Fruit fly (Drosophila melanogaster) whole organism, wandering third instar larva: ENCODE measurements around the gene CG46397.

Experiments used
- Abd-B ChIP-seq: fragments of >200 bp; optimal IDR thresholded peaks from 2 replicates; lab custom pipeline; 2017; ENCODE audit warnings: missing biosample characterization, missing genetic modification characterization
- CG32264 ChIP-seq: fragments of 200-800 bp; sonication (Bioruptor generic); optimal IDR thresholded peaks from 2 replicates; lab custom pipeline; 2016; ENCODE audit warnings: missing biosample characterization, missing genetic modification characterization
- CG9705 ChIP-seq: fragments of 200-800 bp; sonication (Bioruptor generic); optimal IDR thresholded peaks from 2 replicates; lab custom pipeline; 2018; ENCODE audit warnings: missing biosample characterization, mild to moderate bottlenecking, missing genetic modification characterization
- CrebA ChIP-seq: fragments of 200-800 bp; sonication (Bioruptor generic); optimal IDR thresholded peaks from 2 replicates; lab custom pipeline; 2016; ENCODE audit warnings: missing biosample characterization, mild to moderate bottlenecking, missing genetic modification characterization, borderline replicate concordance
- Dfd ChIP-seq: fragments of >200 bp; optimal IDR thresholded peaks from 2 replicates; lab custom pipeline; 2017; ENCODE audit warnings: missing biosample characterization, missing genetic modification characterization
- Dif ChIP-seq: fragments of 200-275, 200-300 bp; sonication (Bioruptor generic); optimal IDR thresholded peaks from 2 replicates; lab custom pipeline; 2018; ENCODE audit warnings: missing biosample characterization, missing genetic modification characterization; ENCODE audit not compliant: partially characterized antibody
- GATAd ChIP-seq: sonication (Bioruptor generic); optimal IDR thresholded peaks from 2 replicates; lab custom pipeline; 2016; ENCODE audit warnings: missing biosample characterization, missing genetic modification characterization
- HLH106 ChIP-seq: fragments of 200-800 bp; optimal IDR thresholded peaks from 3 replicates; lab custom pipeline; 2019; ENCODE audit warnings: missing biosample characterization, mild to moderate bottlenecking, missing genetic modification characterization, moderate library complexity
- Hnf4 ChIP-seq: fragments of 200-800 bp; sonication (Bioruptor generic); optimal IDR thresholded peaks from 2 replicates; lab custom pipeline; 2016; ENCODE audit warnings: missing biosample characterization, mild to moderate bottlenecking, missing genetic modification characterization
- Hr78 ChIP-seq: fragments of >200 bp; optimal IDR thresholded peaks from 2 replicates; lab custom pipeline; 2017; ENCODE audit warnings: missing biosample characterization, missing genetic modification characterization
- Hr83 ChIP-seq: fragments of 200-300 bp; sonication (Bioruptor generic); optimal IDR thresholded peaks from 2 replicates; lab custom pipeline; 2016; ENCODE audit warnings: missing biosample characterization, mild to moderate bottlenecking, missing genetic modification characterization, moderate library complexity; ENCODE audit not compliant: poor library complexity, severe bottlenecking
- Jra ChIP-seq: sonication (Bioruptor generic); optimal IDR thresholded peaks from 2 replicates; lab custom pipeline; 2016; ENCODE audit warnings: missing biosample characterization, missing genetic modification characterization
- Mio ChIP-seq: sonication (Bioruptor generic); optimal IDR thresholded peaks from 2 replicates; lab custom pipeline; 2016; ENCODE audit warnings: missing biosample characterization, missing genetic modification characterization
- Myc ChIP-seq: fragments of >200 bp; optimal IDR thresholded peaks from 2 replicates; lab custom pipeline; 2017
- N ChIP-seq: fragments of >200 bp; optimal IDR thresholded peaks from 2 replicates; lab custom pipeline; 2018; ENCODE audit warnings: missing biosample characterization, missing external identifiers, missing genetic modification characterization
- OdsH ChIP-seq: fragments of 200-800 bp; sonication (Bioruptor generic); optimal IDR thresholded peaks from 2 replicates; lab custom pipeline; 2016; ENCODE audit warnings: missing biosample characterization, mild to moderate bottlenecking, missing genetic modification characterization
- Rel ChIP-seq, 2 experiments: fragments of 200-800 bp; sonication (Bioruptor generic) in 1 of 2; optimal IDR thresholded peaks; 2 replicates in 1 of 2; 3 replicates in 1 of 2; lab custom pipeline; 2016 to 2019; ENCODE audit warnings: mild to moderate bottlenecking in 2 of 2, missing biosample characterization in 2 of 2, missing genetic modification characterization in 2 of 2, moderate library complexity in 1 of 2
- Sp1 ChIP-seq: fragments of 200-800 bp; sonication (Bioruptor generic); optimal IDR thresholded peaks from 3 replicates; lab custom pipeline; 2019; ENCODE audit warnings: missing biosample characterization, mild to moderate bottlenecking, missing genetic modification characterization, moderate library complexity
- Vsx2 ChIP-seq: fragments of 200-300, 225-300 bp; sonication (Bioruptor generic); optimal IDR thresholded peaks from 2 replicates; lab custom pipeline; 2018; ENCODE audit warnings: missing biosample characterization, missing genetic modification characterization; ENCODE audit not compliant: partially characterized antibody
- br ChIP-seq: fragments of 200-800 bp; sonication (Bioruptor generic); optimal IDR thresholded peaks from 2 replicates; lab custom pipeline; 2016; ENCODE audit warnings: missing biosample characterization, missing genetic modification characterization
- brk ChIP-seq: fragments of 200-800 bp; sonication (Bioruptor generic); optimal IDR thresholded peaks from 2 replicates; lab custom pipeline; 2016; ENCODE audit warnings: missing biosample characterization, mild to moderate bottlenecking, missing genetic modification characterization
- dl ChIP-seq, 2 experiments: fragments of 175-275, 200-275 bp in 1 of 2; fragments of 200-275 bp in 1 of 2; sonication (Bioruptor generic); optimal IDR thresholded peaks; lab custom pipeline; 2018; ENCODE audit warnings: mild to moderate bottlenecking in 2 of 2, missing biosample characterization in 2 of 2, missing genetic modification characterization in 2 of 2, moderate library complexity in 2 of 2; ENCODE audit not compliant: partially characterized antibody in 2 of 2, insufficient read depth in 1 of 2
- dmrt93B ChIP-seq: fragments of 200-800 bp; sonication (Bioruptor generic); optimal IDR thresholded peaks from 2 replicates; lab custom pipeline; 2018; ENCODE audit warnings: missing biosample characterization, mild to moderate bottlenecking, missing genetic modification characterization
- dsf ChIP-seq: sonication (Bioruptor generic); optimal IDR thresholded peaks from 2 replicates; lab custom pipeline; 2016; ENCODE audit warnings: missing biosample characterization, missing genetic modification characterization, borderline replicate concordance
- ey ChIP-seq: fragments of 200-800 bp; sonication (Bioruptor generic); optimal IDR thresholded peaks from 2 replicates; lab custom pipeline; 2016; ENCODE audit warnings: missing biosample characterization, missing genetic modification characterization
- foxo ChIP-seq, 2 experiments: fragments of 200-800 bp; sonication (Bioruptor generic); optimal IDR thresholded peaks; 2 replicates in 1 of 2; 3 replicates in 1 of 2; lab custom pipeline; 2016 to 2017; ENCODE audit warnings: missing biosample characterization in 2 of 2, missing genetic modification characterization in 2 of 2
- fru ChIP-seq: fragments of 200-800 bp; sonication (Bioruptor generic); optimal IDR thresholded peaks from 3 replicates; lab custom pipeline; 2016; ENCODE audit warnings: missing biosample characterization, mild to moderate bottlenecking, missing genetic modification characterization
- h ChIP-seq: fragments of 200-800 bp; sonication (Bioruptor generic); optimal IDR thresholded peaks from 3 replicates; lab custom pipeline; 2016; ENCODE audit warnings: missing biosample characterization, mild to moderate bottlenecking, missing genetic modification characterization
- jim ChIP-seq: fragments of 175-275, 200-325 bp; sonication (Bioruptor generic); optimal IDR thresholded peaks from 2 replicates; lab custom pipeline; 2016; ENCODE audit warnings: missing biosample characterization, mild to moderate bottlenecking, missing genetic modification characterization
- lola ChIP-seq: fragments of >200 bp; optimal IDR thresholded peaks from 2 replicates; lab custom pipeline; 2017; ENCODE audit warnings: missing biosample characterization, missing genetic modification characterization
- pan ChIP-seq: fragments of >200 bp; optimal IDR thresholded peaks from 2 replicates; lab custom pipeline; 2017
- psq ChIP-seq: fragments of 200-800 bp; sonication (Bioruptor generic); optimal IDR thresholded peaks from 3 replicates; lab custom pipeline; 2017; ENCODE audit warnings: missing biosample characterization, mild to moderate bottlenecking, missing genetic modification characterization, moderate library complexity
- rgr ChIP-seq: fragments of 200-800 bp; sonication (Bioruptor generic); optimal IDR thresholded peaks from 3 replicates; lab custom pipeline; 2016; ENCODE audit warnings: missing biosample characterization, mild to moderate bottlenecking, missing genetic modification characterization
- sage ChIP-seq: fragments of 200-800 bp; sonication (Bioruptor generic); optimal IDR thresholded peaks from 2 replicates; lab custom pipeline; 2016; ENCODE audit warnings: missing biosample characterization, mild to moderate bottlenecking, missing genetic modification characterization
- sv ChIP-seq: fragments of 200-800 bp; sonication (Bioruptor generic); optimal IDR thresholded peaks from 3 replicates; lab custom pipeline; 2016; ENCODE audit warnings: missing biosample characterization, missing genetic modification characterization
- tai ChIP-seq: sonication (Bioruptor generic); optimal IDR thresholded peaks from 2 replicates; lab custom pipeline; 2016; ENCODE audit warnings: missing biosample characterization, missing genetic modification characterization
- usp ChIP-seq: fragments of >200 bp; optimal IDR thresholded peaks from 2 replicates; lab custom pipeline; 2017; ENCODE audit warnings: missing biosample characterization, missing genetic modification characterization
- woc ChIP-seq: sonication (Bioruptor generic); optimal IDR thresholded peaks from 2 replicates; lab custom pipeline; 2016; ENCODE audit warnings: missing biosample characterization, mild to moderate bottlenecking, missing genetic modification characterization

The CG46397 gene

DNA sequence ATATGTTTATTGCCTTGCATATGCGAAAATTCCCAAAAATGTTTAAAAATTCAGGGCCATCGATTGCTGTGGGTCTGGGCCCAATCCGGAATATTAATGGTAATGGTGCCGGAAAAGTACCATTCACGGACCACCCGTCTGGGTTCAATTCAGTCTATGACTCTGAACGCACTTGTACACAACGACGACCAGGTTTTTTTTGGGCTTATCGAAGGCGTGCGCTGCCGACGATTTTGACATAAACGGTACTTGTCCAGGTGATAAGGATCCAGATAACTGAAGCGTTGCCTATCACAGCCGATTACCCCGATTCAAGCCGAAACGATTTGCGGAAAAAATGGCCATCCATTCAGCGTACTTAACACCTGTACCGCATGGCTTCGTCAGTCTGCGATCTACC is 44.5 kb downstream of the CG46397 start, which contains the start of gene CG9555:
Gene CG9555, plus strand, starts transcription at position 153 of the 400 bp plus-strand sequence.
- TF ChIP-seq Myc (lab: Kevin White, UChicago) (no peak), Rel (GFP tag; optimal IDR thresholded peaks at IDR 0.05; lab: Kevin White, UChicago) (no peak), Rel (tag; optimal IDR thresholded peaks at IDR 0.05; lab: Kevin White, UChicago) (peak; percentile 86), h (peak; percentile 92)

DNA sequence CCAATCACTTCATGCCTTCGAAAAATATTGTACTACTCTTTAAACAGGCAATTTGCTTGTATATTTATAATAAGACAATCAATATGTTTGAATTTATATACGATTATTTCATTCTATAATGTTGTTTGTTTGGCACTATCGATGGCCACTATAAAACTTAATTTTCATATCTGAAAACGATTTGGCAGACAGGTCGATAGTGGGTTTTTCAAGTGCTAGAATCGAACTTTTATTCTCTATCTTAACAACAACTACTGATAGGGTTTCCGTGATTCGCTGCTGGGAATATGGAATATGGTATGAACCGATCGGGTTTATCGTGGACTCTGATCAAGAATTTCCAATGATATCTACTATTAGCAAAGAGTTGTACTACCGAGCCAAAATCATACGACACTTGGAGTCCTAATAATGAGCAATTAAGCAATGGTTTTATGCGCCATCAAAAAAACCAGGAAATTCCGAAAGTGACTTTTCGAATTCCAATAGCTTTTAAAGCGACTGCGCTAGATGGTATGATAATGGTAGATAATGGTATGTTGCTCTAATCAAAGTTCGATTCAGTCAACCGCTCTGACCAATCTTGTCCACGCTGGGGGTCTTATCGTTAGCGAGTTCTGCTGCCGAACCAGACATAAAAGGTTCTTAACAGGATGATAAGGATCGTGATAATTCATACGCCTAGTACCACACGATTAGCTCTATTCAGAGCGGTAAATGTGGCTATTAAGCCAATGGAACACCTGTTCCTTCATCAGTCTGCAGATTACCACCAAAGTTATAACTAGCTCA is 46.8 kb downstream of the CG46397 start, which contains the start of gene CG17906:
Gene CG17906, plus strand, starts transcription at position 742 of the 792 bp plus-strand sequence.
- TF ChIP-seq GATAd = no peak
- no peak for TF ChIP-seq dmrt93B (GFP tag; lab: Kevin White, UChicago)
- TF ChIP-seq tai (GFP tag; lab: Kevin White, UChicago) = no peak
- no peak for TF ChIP-seq usp (GFP tag; lab: Kevin White, UChicago)
- TF ChIP-seq CG9705 (GFP tag; lab: Kevin White, UChicago) = no peak
- no peak for TF ChIP-seq Hnf4 (GFP tag; lab: Kevin White, UChicago)
- TF ChIP-seq foxo (GFP tag; optimal IDR thresholded peaks at IDR 0.05; lab: Kevin White, UChicago) = no peak
- no peak for TF ChIP-seq sv (GFP tag; lab: Kevin White, UChicago)
- no peak for TF ChIP-seq Sp1 (GFP tag; lab: Kevin White, UChicago)
- no peak for TF ChIP-seq jim (GFP tag; lab: Kevin White, UChicago)
- TF ChIP-seq CG32264 (GFP tag; lab: Kevin White, UChicago) = no peak
- TF ChIP-seq Mio (GFP tag; lab: Kevin White, UChicago) = no peak

DNA sequence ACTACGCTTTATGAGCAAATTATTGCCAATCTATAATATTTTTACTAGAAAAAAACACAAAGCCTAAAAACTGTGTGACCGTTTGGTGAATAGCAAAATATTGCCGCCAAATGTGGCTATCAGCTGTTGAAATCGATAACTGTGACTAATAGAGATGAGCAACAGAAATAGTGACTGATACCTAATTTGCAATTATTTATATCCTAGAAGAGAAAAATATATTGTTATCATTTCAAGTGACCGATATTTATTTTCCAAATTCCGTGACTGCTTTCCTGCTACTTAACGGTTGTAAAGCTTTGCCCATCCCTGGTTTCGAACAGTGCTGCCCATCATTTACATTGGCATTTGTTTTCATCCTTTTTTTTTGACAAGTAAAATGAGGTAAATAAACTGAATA is 50.2 kb downstream of the CG46397 start, which contains the start of the genes alien and CG18661:
Gene alien, minus strand, starts transcription at position 95 of the 400 bp plus-strand sequence.
Gene CG18661, plus strand, starts transcription at position 321 of the 400 bp plus-strand sequence.
- peak; percentile 51 for TF ChIP-seq OdsH (GFP tag; lab: Kevin White, UChicago)
- TF ChIP-seq tai (GFP tag; lab: Kevin White, UChicago) = peak; percentile 83
- no peak for TF ChIP-seq pan (lab: Kevin White, UChicago)
- no peak for TF ChIP-seq Dif (GFP tag; lab: Kevin White, UChicago)
- TF ChIP-seq br (GFP tag; lab: Kevin White, UChicago) = peak; percentile 44
- peak; percentile 75 for TF ChIP-seq GATAd
- TF ChIP-seq h = peak; percentile 56
- TF ChIP-seq woc (GFP tag; lab: Kevin White, UChicago) = peak; percentile 73
- TF ChIP-seq dsf = peak; percentile 20
- TF ChIP-seq foxo (GFP tag; optimal IDR thresholded peaks at IDR 0.05; lab: Kevin White, UChicago) = peak; percentile 7 to 94
- peak; percentile 94 for TF ChIP-seq ey
- peak; percentile 73 for TF ChIP-seq psq
- TF ChIP-seq N (GFP tag; lab: Kevin White, UChicago) = no peak
- TF ChIP-seq CG32264 (GFP tag; lab: Kevin White, UChicago) = no peak
- no peak for TF ChIP-seq Dfd (GFP tag; lab: Kevin White, UChicago)
- peak; percentile 56 for TF ChIP-seq CG9705 (GFP tag; lab: Kevin White, UChicago)
- peak; percentile 91 for TF ChIP-seq fru (GFP tag; lab: Kevin White, UChicago)
- TF ChIP-seq dmrt93B (GFP tag; lab: Kevin White, UChicago) = peak; percentile 70
- no peak for TF ChIP-seq jim (GFP tag; lab: Kevin White, UChicago)
- no peak for TF ChIP-seq Vsx2 (GFP tag; lab: Kevin White, UChicago)
- TF ChIP-seq Abd-B (GFP tag; lab: Kevin White, UChicago) = no peak
- TF ChIP-seq Mio (GFP tag; lab: Kevin White, UChicago) = no peak
- peak; percentile 60 for TF ChIP-seq Sp1 (GFP tag; lab: Kevin White, UChicago)
- TF ChIP-seq dl (GFP tag; optimal IDR thresholded peaks at IDR 0.05; lab: Kevin White, UChicago; ENCODE audit: insufficient read depth in 1 of 2, partially characterized antibody in 2 of 2) = no peak
- no peak for TF ChIP-seq usp (GFP tag; lab: Kevin White, UChicago)
- TF ChIP-seq Rel (GFP tag; optimal IDR thresholded peaks at IDR 0.05; lab: Kevin White, UChicago) = no peak
- no peak for TF ChIP-seq Rel (tag; optimal IDR thresholded peaks at IDR 0.05; lab: Kevin White, UChicago)
- TF ChIP-seq Hnf4 (GFP tag; lab: Kevin White, UChicago) = peak; percentile 82
- TF ChIP-seq lola = no peak
- peak; percentile 15 for TF ChIP-seq Myc (lab: Kevin White, UChicago)
- TF ChIP-seq Jra (GFP tag; lab: Kevin White, UChicago) = peak; percentile 66
- peak; percentile 53 for TF ChIP-seq Hr83 (GFP tag; lab: Kevin White, UChicago)
- peak; percentile 75 for TF ChIP-seq sv (GFP tag; lab: Kevin White, UChicago)
- peak; percentile 84 for TF ChIP-seq brk
- peak; percentile 78 for TF ChIP-seq HLH106 (tag; lab: Kevin White, UChicago)
- no peak for TF ChIP-seq Hr78 (GFP tag; lab: Kevin White, UChicago)
- TF ChIP-seq rgr (GFP tag; lab: Kevin White, UChicago) = peak; percentile 62
- TF ChIP-seq sage (GFP tag; lab: Kevin White, UChicago) = no peak
- no peak for TF ChIP-seq CrebA (GFP tag; lab: Kevin White, UChicago)
